Fruit fly (Drosophila melanogaster): ENCODE data around the gene Sgt1.

Sgt1 gene

dm6 chr3R:8306188-8306926, 1.3 kb upstream of the Sgt1 start:
- TF ChIP-seq Eip78C (GFP tag), result peak; percentile 49
- TF ChIP-seq Smox (GFP tag; optimal IDR thresholded peaks at IDR 0.05), result no peak
- TF ChIP-seq fkh (GFP tag; optimal IDR thresholded peaks at IDR 0.05), result peak; percentile 59
- TF ChIP-seq Ets21C (GFP tag; optimal IDR thresholded peaks at IDR 0.05), result no peak

dm6 chr3R:8303848-8304247, 1.2 kb downstream of the Sgt1 start, which contains the start of gene nac:
nac (minus strand) TSS chr3R:8304023.
- TF ChIP-seq CG8319 (GFP tag; optimal IDR thresholded peaks at IDR 0.05) (no peak), CG6854 (GFP tag; optimal IDR thresholded peaks at IDR 0.05) (no peak), pdm3 (GFP tag; optimal IDR thresholded peaks at IDR 0.05) (no peak), fd59A (GFP tag; optimal IDR thresholded peaks at IDR 0.05) (no peak), CG15336 (GFP tag; IDR thresholded peaks at IDR 0.05) (0 out of 2 replicates have a peak, but pooled peaks have one; percentile 12), CG3032 (tag; optimal IDR thresholded peaks at IDR 0.05) (peak; percentile 17), CG16779 (tag; optimal IDR thresholded peaks at IDR 0.05) (no peak), CG10669 (GFP tag; optimal IDR thresholded peaks at IDR 0.05) (no peak), esn (GFP tag; optimal IDR thresholded peaks at IDR 0.05) (peak; percentile 9), net (GFP tag; optimal IDR thresholded peaks at IDR 0.05) (no peak), CG7368 (GFP tag; optimal IDR thresholded peaks at IDR 0.05) (no peak), Met (GFP tag; optimal IDR thresholded peaks at IDR 0.05) (no peak), Ets21C (GFP tag; optimal IDR thresholded peaks at IDR 0.05) (no peak), Eip93F (GFP tag; optimal IDR thresholded peaks at IDR 0.05) (no peak)

DNA sequence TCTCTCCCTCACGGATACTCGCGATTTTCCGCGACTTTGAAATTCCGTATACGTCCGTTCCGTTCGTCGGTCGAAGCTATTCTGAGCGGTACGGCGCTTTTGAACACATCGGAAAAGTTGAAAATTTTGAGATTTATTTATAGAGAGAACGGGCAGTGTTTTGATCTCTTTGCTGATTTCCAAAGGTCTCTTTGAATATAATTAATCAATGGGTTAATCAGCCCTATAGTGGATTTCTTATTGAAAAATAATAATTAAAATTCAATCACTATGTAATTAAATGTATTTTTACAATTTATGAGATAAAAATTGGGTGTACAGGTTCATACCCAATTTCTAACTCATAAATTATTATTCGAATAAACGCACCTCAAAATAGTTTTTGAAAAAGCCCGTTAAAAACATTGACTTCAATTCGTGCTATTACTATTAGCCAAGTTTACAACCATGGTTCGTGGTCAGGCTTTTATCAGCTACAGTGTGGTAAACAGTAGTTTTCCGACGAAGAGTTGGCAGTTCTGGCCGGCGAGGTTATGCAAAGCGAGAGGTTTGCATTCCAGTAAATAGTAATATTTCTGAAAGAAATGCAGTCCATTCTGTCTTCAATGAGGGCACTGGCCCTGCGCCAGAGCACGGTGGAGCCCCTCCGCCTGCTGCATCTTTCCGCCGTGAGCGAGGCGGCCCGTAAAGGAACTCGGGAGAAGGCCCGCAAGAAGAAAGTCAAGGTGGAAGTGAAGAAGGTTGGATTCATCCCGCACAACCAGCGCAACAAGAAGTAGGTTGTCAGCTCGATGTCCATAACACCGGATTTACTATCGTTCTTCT, 3.9 kb downstream of the Sgt1 start, which contains the start of the genes CG9626 and mRpL1:
TSS of gene CG9626 (minus strand) at position 51 of the 825 bp plus-strand sequence.
TSS of gene mRpL1 (plus strand) at position 513 of the 825 bp plus-strand sequence.
- TF ChIP-seq Eip75B (GFP tag; optimal IDR thresholded peaks at IDR 0.05), result no peak
- no peak for TF ChIP-seq CG4318 (GFP tag; optimal IDR thresholded peaks at IDR 0.05)
- no peak for TF ChIP-seq CG11294 (GFP tag; IDR thresholded peaks at IDR 0.05)
- no peak for TF ChIP-seq Hr39 (GFP tag; optimal IDR thresholded peaks at IDR 0.05)
- no peak for TF ChIP-seq esn (GFP tag; optimal IDR thresholded peaks at IDR 0.05)
- TF ChIP-seq Gug (GFP tag; IDR thresholded peaks at IDR 0.05), result no peak
- no peak for TF ChIP-seq spab (GFP tag; optimal IDR thresholded peaks at IDR 0.05)
- TF ChIP-seq Smox (GFP tag; optimal IDR thresholded peaks at IDR 0.05), result no peak

DNA sequence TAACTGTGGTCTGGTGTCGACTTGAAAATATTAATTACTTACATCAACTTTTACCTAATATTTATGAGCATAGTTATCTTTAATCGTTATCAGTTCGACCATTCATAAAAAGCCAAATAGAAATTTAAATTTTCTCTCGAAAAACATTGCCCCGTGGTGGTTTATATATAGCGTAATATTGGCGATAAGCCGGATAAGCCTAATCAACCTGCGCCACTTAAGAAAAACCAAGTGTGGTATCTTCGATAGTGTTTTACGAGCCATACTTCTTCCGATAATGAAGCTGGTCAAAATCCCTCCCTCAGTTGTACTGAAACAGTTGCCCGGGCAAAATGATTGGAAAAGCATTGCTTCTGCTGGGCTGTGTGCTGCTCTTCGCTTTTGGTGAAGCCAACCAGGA, 13.0 kb downstream of the Sgt1 start, which contains the start of gene CG31463:
TSS of gene CG31463 (plus strand) at position 302 of the 400 bp plus-strand sequence.
- TF ChIP-seq Hr4 (GFP tag; optimal IDR thresholded peaks at IDR 0.05) (no peak), Lpt (GFP tag; optimal IDR thresholded peaks at IDR 0.05) (no peak), salr (GFP tag; optimal IDR thresholded peaks at IDR 0.05) (no peak), CG8319 (GFP tag; optimal IDR thresholded peaks at IDR 0.05) (no peak), CG8632 (GFP tag; optimal IDR thresholded peaks at IDR 0.05) (no peak), CG31627 (GFP tag; optimal IDR thresholded peaks at IDR 0.05) (no peak), Hr38 (GFP tag; optimal IDR thresholded peaks at IDR 0.05) (no peak), CG11902 (GFP tag; optimal IDR thresholded peaks at IDR 0.05) (no peak), Hr39 (GFP tag; optimal IDR thresholded peaks at IDR 0.05) (no peak), CG3032 (tag; optimal IDR thresholded peaks at IDR 0.05) (no peak), dac (GFP tag; optimal IDR thresholded peaks at IDR 0.05) (no peak), CG32006 (GFP tag; optimal IDR thresholded peaks at IDR 0.05) (no peak), ss (GFP tag; optimal IDR thresholded peaks at IDR 0.05) (no peak), eg (GFP tag; IDR thresholded peaks at IDR 0.05) (no peak), Blimp-1 (GFP tag; optimal IDR thresholded peaks at IDR 0.05) (no peak), CG6792 (GFP tag; optimal IDR thresholded peaks at IDR 0.05) (no peak)
